Worm (Caenorhabditis elegans) whole organism, mixed stage, embryonic: ENCODE measurements around the gene W05H9.2.

Experiments
- M03D4.4 ChIP-seq: sonication (generic microtip); optimal IDR thresholded peaks from 2 replicates; lab custom pipeline; 2017; ENCODE audit warnings: mild to moderate bottlenecking, missing genetic modification characterization, missing compliant biosample characterization
- bed-3 ChIP-seq: fragments of 200-800 bp; sonication (Bioruptor generic); optimal IDR thresholded peaks from 3 replicates; lab custom pipeline; 2018; ENCODE audit warnings: mild to moderate bottlenecking, missing genetic modification characterization, moderate library complexity, missing compliant biosample characterization
- blmp-1 ChIP-seq: fragments of 150-350 bp; optimal IDR thresholded peaks from 2 replicates; lab custom pipeline; 2014; ENCODE audit warnings: missing biosample characterization, missing genetic modification characterization
- ceh-39 ChIP-seq: fragments of 150-350 bp; optimal IDR thresholded peaks from 2 replicates; lab custom pipeline; 2014; ENCODE audit warnings: missing biosample characterization, missing genetic modification characterization
- ceh-43 ChIP-seq: fragments of 200-800 bp; sonication (Bioruptor generic); optimal IDR thresholded peaks from 2 replicates; lab custom pipeline; 2018; ENCODE audit warnings: mild to moderate bottlenecking, missing genetic modification characterization, moderate library complexity, missing compliant biosample characterization
- ceh-83 ChIP-seq: fragments of 200-800 bp; sonication (Bioruptor generic); optimal IDR thresholded peaks from 2 replicates; lab custom pipeline; 2018; ENCODE audit warnings: mild to moderate bottlenecking, missing genetic modification characterization, missing compliant biosample characterization
- ces-1 ChIP-seq: fragments of 150-350 bp; optimal IDR thresholded peaks from 2 replicates; lab custom pipeline; 2014; ENCODE audit warnings: missing biosample characterization, missing genetic modification reagents, missing genetic modification characterization
- cnd-1 ChIP-seq: fragments of 200-800 bp; sonication (Bioruptor generic); optimal IDR thresholded peaks from 2 replicates; lab custom pipeline; 2018; ENCODE audit warnings: mild to moderate bottlenecking, missing genetic modification characterization, missing compliant biosample characterization
- drap-1 ChIP-seq: fragments of 200-800 bp; sonication (Bioruptor generic); optimal IDR thresholded peaks from 3 replicates; lab custom pipeline; 2018; ENCODE audit warnings: mild to moderate bottlenecking, missing genetic modification characterization, missing compliant biosample characterization
- elt-1 ChIP-seq: sonication (generic microtip); optimal IDR thresholded peaks from 2 replicates; lab custom pipeline; 2017; ENCODE audit warnings: missing genetic modification characterization, mild to moderate bottlenecking, missing compliant biosample characterization, antibody characterized with exemption, moderate library complexity, borderline replicate concordance; ENCODE audit not compliant: insufficient read depth
- elt-3 ChIP-seq: fragments of 150-350 bp; optimal IDR thresholded peaks from 2 replicates; lab custom pipeline; 2014; ENCODE audit warnings: missing biosample characterization, missing genetic modification characterization
- flh-1 ChIP-seq: fragments of 200-800 bp; sonication (Bioruptor generic); optimal IDR thresholded peaks from 2 replicates; lab custom pipeline; 2018; ENCODE audit warnings: mild to moderate bottlenecking, missing genetic modification characterization, moderate library complexity, missing compliant biosample characterization
- ham-2 ChIP-seq: fragments of 200-800 bp; sonication (Bioruptor generic); optimal IDR thresholded peaks from 2 replicates; lab custom pipeline; 2018; ENCODE audit warnings: mild to moderate bottlenecking, missing genetic modification characterization, missing compliant biosample characterization
- hlh-1 ChIP-seq: fragments of 150-350 bp; optimal IDR thresholded peaks from 2 replicates; lab custom pipeline; 2014; ENCODE audit warnings: missing biosample characterization, missing genetic modification reagents, missing genetic modification characterization
- lin-13 ChIP-seq: fragments of 150-350 bp; optimal IDR thresholded peaks from 2 replicates; lab custom pipeline; 2014; ENCODE audit warnings: missing biosample characterization, missing genetic modification characterization
- lin-32 ChIP-seq: fragments of 200-800 bp; sonication (Bioruptor generic); optimal IDR thresholded peaks from 2 replicates; lab custom pipeline; 2018; ENCODE audit warnings: mild to moderate bottlenecking, missing genetic modification characterization, missing compliant biosample characterization
- lsy-2 ChIP-seq: fragments of 150-350 bp; optimal IDR thresholded peaks from 2 replicates; lab custom pipeline; 2014; ENCODE audit warnings: missing biosample characterization, missing genetic modification characterization
- mab-5 ChIP-seq: fragments of 150-350 bp; optimal IDR thresholded peaks from 2 replicates; lab custom pipeline; 2014; ENCODE audit warnings: missing biosample characterization, missing genetic modification characterization
- mep-1 ChIP-seq: fragments of 150-350 bp; optimal IDR thresholded peaks from 2 replicates; lab custom pipeline; 2017; ENCODE audit warnings: missing biosample characterization, missing genetic modification reagents, missing genetic modification characterization, inconsistent platforms
- mls-2 ChIP-seq: sonication (generic microtip); optimal IDR thresholded peaks from 2 replicates; lab custom pipeline; 2016; ENCODE audit warnings: mild to moderate bottlenecking, missing genetic modification characterization, moderate library complexity, missing compliant biosample characterization
- nhr-12 ChIP-seq: fragments of 150-350 bp; optimal IDR thresholded peaks from 2 replicates; lab custom pipeline; 2014; ENCODE audit warnings: missing biosample characterization, missing genetic modification characterization
- nhr-2 ChIP-seq: fragments of 150-350 bp; optimal IDR thresholded peaks from 2 replicates; lab custom pipeline; 2014; ENCODE audit warnings: missing biosample characterization, missing genetic modification characterization
- nhr-237 ChIP-seq: fragments of 150-350 bp; optimal IDR thresholded peaks from 2 replicates; lab custom pipeline; 2014; ENCODE audit warnings: missing biosample characterization, missing genetic modification characterization
- nhr-28 ChIP-seq: fragments of 150-350 bp; optimal IDR thresholded peaks from 2 replicates; lab custom pipeline; 2014; ENCODE audit warnings: missing biosample characterization, missing genetic modification characterization
- nhr-76 ChIP-seq: sonication (generic microtip); optimal IDR thresholded peaks from 2 replicates; lab custom pipeline; 2017; ENCODE audit warnings: missing biosample characterization, missing genetic modification characterization
- pha-4 ChIP-seq: fragments of 150-350 bp; optimal IDR thresholded peaks from 2 replicates; lab custom pipeline; 2018; ENCODE audit warnings: missing biosample characterization, missing genetic modification reagents, missing genetic modification characterization
- sem-2 ChIP-seq: fragments of 200-800 bp; sonication (Bioruptor generic); optimal IDR thresholded peaks from 2 replicates; lab custom pipeline; 2018; ENCODE audit warnings: mild to moderate bottlenecking, missing genetic modification characterization, missing compliant biosample characterization
- snpc-4 ChIP-seq: fragments of 150-350 bp; optimal IDR thresholded peaks from 2 replicates; lab custom pipeline; 2014; ENCODE audit warnings: missing biosample characterization, missing genetic modification characterization
- sptf-1 ChIP-seq: sonication (generic microtip); optimal IDR thresholded peaks from 2 replicates; lab custom pipeline; 2017; ENCODE audit warnings: mild to moderate bottlenecking, missing genetic modification characterization, moderate library complexity, missing compliant biosample characterization
- tbx-8 ChIP-seq: fragments of 200-800 bp; sonication (Bioruptor generic); optimal IDR thresholded peaks from 2 replicates; lab custom pipeline; 2018; ENCODE audit warnings: mild to moderate bottlenecking, missing genetic modification characterization, moderate library complexity, missing compliant biosample characterization
- unc-120 ChIP-seq: sonication (generic microtip); optimal IDR thresholded peaks from 2 replicates; lab custom pipeline; 2017; ENCODE audit warnings: missing genetic modification characterization, missing compliant biosample characterization; ENCODE audit not compliant: poor library complexity, severe bottlenecking
- unc-39 ChIP-seq: fragments of 150-350 bp; optimal IDR thresholded peaks from 2 replicates; lab custom pipeline; 2014; ENCODE audit warnings: missing biosample characterization, missing genetic modification characterization
- unc-62 ChIP-seq: fragments of 150-350 bp; optimal IDR thresholded peaks from 2 replicates; lab custom pipeline; 2014; ENCODE audit warnings: missing biosample characterization, missing genetic modification reagents, missing genetic modification characterization
- zip-8 ChIP-seq: fragments of 150-350 bp; optimal IDR thresholded peaks from 2 replicates; lab custom pipeline; 2014; ENCODE audit warnings: missing biosample characterization, missing genetic modification characterization
- ztf-11 ChIP-seq: fragments of 150-350 bp; optimal IDR thresholded peaks from 2 replicates; lab custom pipeline; 2014; ENCODE audit warnings: missing biosample characterization, missing genetic modification characterization

W05H9.2 gene

ce11 chrX:6250866-6251265 lies 16.0 kb upstream of the W05H9.2 start:
- TF ChIP-seq ces-1 (GFP tag; lab: Kevin White, UChicago) = peak; percentile 88
- TF ChIP-seq cnd-1 (tag; lab: Kevin White, UChicago) = no peak

- peak; percentile 49 for TF ChIP-seq elt-1 (tag; lab: Kevin White, UChicago)
- TF ChIP-seq ces-1 (GFP tag; lab: Kevin White, UChicago) = peak; percentile 16
- no peak for TF ChIP-seq blmp-1 (tag; lab: Kevin White, UChicago)
- no peak for TF ChIP-seq mep-1 (tag; lab: Kevin White, UChicago)
- TF ChIP-seq nhr-28 = no peak
- TF ChIP-seq ceh-83 (GFP tag; lab: Kevin White, UChicago) = no peak
- TF ChIP-seq snpc-4 (tag; lab: Kevin White, UChicago) = no peak
- TF ChIP-seq, all 35 proteins: peak for 2
Measured at ce11 chrX:6251321-6251720, 15.5 kb upstream of the W05H9.2 start.

- TF ChIP-seq nhr-237 (tag; lab: Kevin White, UChicago) (no peak), lsy-2 (tag; lab: Kevin White, UChicago) (no peak), nhr-2 (tag; lab: Kevin White, UChicago) (no peak), cnd-1 (tag; lab: Kevin White, UChicago) (peak; percentile 17), M03D4.4 (tag; lab: Kevin White, UChicago) (no peak), elt-1 (tag; lab: Kevin White, UChicago) (no peak), pha-4 (tag; lab: Kevin White, UChicago) (no peak), mab-5 (tag; lab: Kevin White, UChicago) (no peak), nhr-76 (no peak), mls-2 (peak; percentile 18), tbx-8 (GFP tag; lab: Kevin White, UChicago) (no peak), mep-1 (tag; lab: Kevin White, UChicago) (no peak), unc-120 (tag; lab: Kevin White, UChicago) (peak; percentile 32), ztf-11 (tag; lab: Kevin White, UChicago) (no peak), snpc-4 (tag; lab: Kevin White, UChicago) (no peak), flh-1 (GFP tag; lab: Kevin White, UChicago) (no peak), unc-39 (no peak), sem-2 (no peak), lin-32 (GFP tag; lab: Kevin White, UChicago) (no peak), nhr-28 (no peak), sptf-1 (tag; lab: Kevin White, UChicago) (peak; percentile 19), zip-8 (no peak), ceh-39 (tag; lab: Kevin White, UChicago) (no peak), hlh-1 (no peak), elt-3 (tag; lab: Kevin White, UChicago) (peak; percentile 48), blmp-1 (tag; lab: Kevin White, UChicago) (no peak), ces-1 (GFP tag; lab: Kevin White, UChicago) (no peak), ham-2 (GFP tag; lab: Kevin White, UChicago) (peak; percentile 8), nhr-12 (tag; lab: Kevin White, UChicago) (no peak), lin-13 (peak; percentile 19), ceh-43 (GFP tag; lab: Kevin White, UChicago) (no peak), drap-1 (GFP tag; lab: Kevin White, UChicago) (peak; percentile 45), unc-62 (GFP tag; lab: Kevin White, UChicago) (no peak)
Measured at ce11 chrX:6251947-6252617, 14.8 kb upstream of the W05H9.2 start.

- TF ChIP-seq drap-1 (GFP tag; lab: Kevin White, UChicago) = no peak
- TF ChIP-seq mab-5 (tag; lab: Kevin White, UChicago) = no peak
- TF ChIP-seq ceh-39 (tag; lab: Kevin White, UChicago) = no peak
- no peak for TF ChIP-seq snpc-4 (tag; lab: Kevin White, UChicago)
- TF ChIP-seq ceh-43 (GFP tag; lab: Kevin White, UChicago) = no peak
- TF ChIP-seq bed-3 = no peak
Measured at ce11 chrX:6252752-6253151, 14.1 kb upstream of the W05H9.2 start.
